Worm (Caenorhabditis elegans) whole organism, L1 larva: ENCODE results near the gene C45G9.4.

ENCODE experiments used
- Y116A8C.19 ChIP-seq: sonication (generic microtip); optimal IDR thresholded peaks from 2 replicates; lab custom pipeline; 2016; ENCODE audit warnings: missing compliant biosample characterization, missing genetic modification characterization, borderline replicate concordance
- ama-1 ChIP-seq: fragments of 150-350 bp; optimal IDR thresholded peaks from 2 replicates; lab custom pipeline; 2014
- lin-39 ChIP-seq: fragments of 150-350 bp; optimal IDR thresholded peaks from 2 replicates; lab custom pipeline; 2014; ENCODE audit warnings: missing biosample characterization, missing genetic modification reagents, missing genetic modification characterization
- ztf-11 ChIP-seq, 2 experiments: sonication (generic microtip); optimal IDR thresholded peaks; 2 replicates each; lab custom pipeline; 2016 to 2017; ENCODE audit warnings: missing genetic modification characterization in 2 of 2, missing biosample characterization in 1 of 2, missing compliant biosample characterization in 1 of 2

ce11 chrIII:5112399-5112798, 49.9 kb downstream of the C45G9.4 start:
- TF ChIP-seq Y116A8C.19 (no peak), ama-1 (lab: Kevin White, UChicago) (no peak), ztf-11 (tag; optimal IDR thresholded peaks at IDR 0.05; lab: Kevin White, UChicago) (no peak), lin-39 (tag; lab: Kevin White, UChicago) (no peak)
